Worm (Caenorhabditis elegans) whole organism, dauer: ENCODE data around the gene F08B12.11.

Source experiments
- unc-62 ChIP-seq: sonication (generic microtip); optimal IDR thresholded peaks from 2 replicates; lab custom pipeline; 2017; ENCODE audit warnings: missing biosample characterization, missing genetic modification reagents, missing genetic modification characterization

F08B12.11 gene

DNA sequence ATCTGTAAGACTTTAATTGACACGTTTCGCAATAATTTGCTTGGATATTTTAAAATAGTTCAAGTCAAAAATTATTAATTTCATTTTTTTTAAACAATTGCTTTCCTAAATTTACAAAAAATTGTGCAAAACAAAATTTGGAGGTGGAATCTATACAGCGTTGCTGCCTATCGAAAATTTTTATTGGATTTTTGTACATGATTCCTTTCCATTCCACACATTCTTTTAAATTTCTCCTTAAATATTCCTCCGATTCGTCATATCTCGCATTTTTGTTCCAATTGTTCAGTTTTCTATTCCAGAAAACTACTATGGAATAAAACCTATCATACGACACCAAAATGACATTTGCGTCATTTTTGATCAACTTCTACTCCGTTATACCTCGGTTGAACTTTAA is 16.4 kb upstream of the F08B12.11 start, which contains the start of gene ttyh-1:
ttyh-1 (plus strand) TSS at position 301 of the 400 bp plus-strand sequence.
- TF ChIP-seq unc-62, result no peak

DNA sequence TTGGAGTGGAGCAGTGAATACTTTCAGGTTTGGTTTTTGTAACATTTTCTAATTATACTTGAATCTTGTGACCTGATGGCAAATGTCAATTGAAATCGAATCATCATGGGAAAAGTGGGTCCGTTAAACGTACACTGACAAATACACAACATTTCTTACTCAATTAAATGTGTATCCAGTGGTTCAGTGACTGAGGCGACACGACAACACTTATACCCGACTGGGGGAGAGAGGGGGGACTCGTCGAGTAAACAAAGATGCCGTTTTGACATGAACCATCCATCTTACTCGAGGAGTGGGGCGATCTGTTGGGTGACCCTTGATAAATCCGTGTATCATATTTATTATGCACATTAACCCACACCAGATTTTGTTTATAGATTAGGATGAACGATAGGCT is 16.0 kb upstream of the F08B12.11 start:
- no peak for TF ChIP-seq unc-62

DNA sequence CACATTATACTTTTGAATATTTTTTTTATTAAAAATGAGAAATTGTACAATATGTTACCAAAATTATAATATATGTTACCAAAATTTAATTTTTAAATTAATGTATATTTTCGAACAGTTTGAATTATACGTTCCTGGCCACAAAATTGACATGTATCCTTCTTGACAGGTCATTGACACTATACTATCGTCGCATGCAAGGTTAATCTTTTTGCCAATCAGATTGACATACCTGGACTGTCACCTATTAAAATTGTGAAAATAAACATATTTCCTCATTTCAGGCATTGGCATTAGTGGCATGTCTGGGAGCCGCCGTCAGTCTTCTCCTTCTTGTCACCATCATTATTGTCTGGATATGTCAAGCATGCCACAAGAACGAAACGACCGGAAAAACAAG is 14.8 kb upstream of the F08B12.11 start:
- no peak for TF ChIP-seq unc-62

DNA sequence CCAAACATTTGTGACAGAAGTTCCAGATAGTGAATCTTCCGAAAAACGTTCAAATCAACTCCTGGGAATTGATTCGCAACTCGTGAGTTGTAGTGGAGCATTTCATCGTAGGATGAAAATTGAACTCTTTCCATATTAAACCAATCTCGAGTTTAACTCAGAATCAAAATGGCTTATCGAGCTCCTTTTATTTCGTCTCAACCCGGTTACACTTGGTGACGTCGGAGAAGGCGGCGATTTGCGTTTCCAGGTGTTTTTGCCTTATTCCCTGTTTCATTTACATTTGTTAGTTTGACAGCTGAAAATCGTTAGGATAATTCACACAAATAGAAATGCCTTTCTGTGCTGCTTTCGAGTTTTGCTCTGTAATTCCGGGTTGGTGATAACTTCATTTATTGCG is 9.3 kb upstream of the F08B12.11 start, which contains the start of gene F42E11.3:
F42E11.3 (minus strand) TSS at position 101 of the 400 bp plus-strand sequence.
- TF ChIP-seq unc-62, result no peak

DNA sequence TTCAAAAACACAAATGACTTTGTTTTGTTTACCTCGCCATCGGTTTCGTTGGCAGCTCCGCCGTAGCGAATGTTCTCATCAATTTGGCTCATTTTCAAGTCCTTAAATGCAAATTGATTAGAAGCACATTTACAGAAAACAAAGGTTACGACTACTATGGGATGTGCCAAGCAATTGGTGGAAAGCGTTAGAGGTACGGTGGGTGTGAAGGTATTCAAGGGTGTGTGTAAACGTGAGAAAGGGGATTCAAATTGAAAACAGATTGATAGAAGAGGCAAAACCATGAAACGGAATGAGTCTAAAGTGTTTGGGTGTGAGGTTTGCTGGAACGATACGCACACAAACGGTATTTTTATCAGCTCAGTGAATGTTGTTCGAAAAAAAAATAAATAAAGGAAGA is 7.5 kb upstream of the F08B12.11 start, which contains the start of gene tni-1:
tni-1 (minus strand) TSS at position 101 of the 400 bp plus-strand sequence.
- TF ChIP-seq unc-62, result no peak

DNA sequence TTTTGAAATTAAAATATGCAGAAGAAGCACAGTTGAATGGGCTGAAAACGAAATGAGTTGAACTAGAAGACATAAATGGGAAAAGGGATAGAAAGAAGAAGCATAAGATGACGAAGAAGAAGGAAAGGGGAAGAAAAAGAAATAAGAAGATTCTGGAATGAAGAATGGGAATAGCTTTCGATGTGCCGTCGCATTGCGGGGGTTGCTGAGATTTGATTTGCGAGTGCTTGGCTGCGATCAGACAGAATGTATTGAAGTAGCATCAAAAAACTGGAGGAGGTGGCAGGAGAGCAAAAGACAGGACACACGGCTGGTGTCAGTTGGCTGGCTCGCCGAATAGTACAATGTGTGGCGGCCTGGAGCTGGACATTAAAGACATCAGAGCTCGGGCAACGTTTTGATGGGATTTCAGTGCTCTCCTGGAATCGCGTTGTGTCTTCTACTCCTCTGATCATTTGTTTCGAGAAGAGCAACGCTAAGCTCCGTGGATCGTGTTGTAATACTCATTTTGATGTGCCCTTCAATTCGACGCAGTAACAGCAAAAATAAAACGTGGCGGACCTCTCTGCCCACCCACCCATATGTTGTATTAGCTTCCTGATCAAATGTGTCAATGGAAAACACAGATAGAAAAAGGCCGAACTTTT is 5.6 kb upstream of the F08B12.11 start:
- TF ChIP-seq unc-62, result no peak

DNA sequence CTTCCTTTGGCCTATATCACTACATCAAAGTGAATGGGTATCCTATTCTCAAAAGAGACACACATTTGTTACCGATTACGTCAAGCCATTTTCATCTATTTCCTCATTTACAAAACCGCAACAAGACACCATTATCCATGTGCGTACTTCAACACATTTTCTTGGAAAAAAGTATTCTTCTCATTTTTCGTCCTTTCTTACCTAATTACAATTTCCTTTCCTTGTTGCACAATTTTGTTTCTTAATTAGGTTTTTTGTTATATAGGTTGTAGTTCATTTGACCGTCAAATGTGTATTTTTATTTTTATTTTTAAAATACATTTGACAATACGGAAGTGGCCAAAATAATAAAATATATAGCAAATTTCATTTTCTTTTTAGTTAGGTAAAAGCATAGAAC is 1.5 kb upstream of the F08B12.11 start:
- no peak for TF ChIP-seq unc-62

DNA sequence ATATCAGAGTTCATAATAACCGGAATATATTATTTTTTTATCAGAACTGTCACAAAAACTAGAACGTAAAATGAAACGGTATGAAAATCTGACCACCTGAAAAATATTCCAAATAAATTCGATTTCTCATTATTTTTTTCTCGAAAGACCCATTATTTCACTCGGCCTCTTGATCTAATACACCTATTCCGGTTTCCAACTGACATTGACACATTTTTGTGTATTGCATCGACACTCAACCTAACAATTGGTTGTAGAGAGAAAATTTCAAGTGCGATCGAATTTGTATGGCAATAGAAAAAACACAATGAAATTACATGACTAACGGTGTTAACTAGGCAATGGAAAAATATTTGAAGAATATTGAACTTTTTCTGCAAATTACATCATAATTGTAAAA is 1.1 kb downstream of the F08B12.11 start:
- no peak for TF ChIP-seq unc-62

DNA sequence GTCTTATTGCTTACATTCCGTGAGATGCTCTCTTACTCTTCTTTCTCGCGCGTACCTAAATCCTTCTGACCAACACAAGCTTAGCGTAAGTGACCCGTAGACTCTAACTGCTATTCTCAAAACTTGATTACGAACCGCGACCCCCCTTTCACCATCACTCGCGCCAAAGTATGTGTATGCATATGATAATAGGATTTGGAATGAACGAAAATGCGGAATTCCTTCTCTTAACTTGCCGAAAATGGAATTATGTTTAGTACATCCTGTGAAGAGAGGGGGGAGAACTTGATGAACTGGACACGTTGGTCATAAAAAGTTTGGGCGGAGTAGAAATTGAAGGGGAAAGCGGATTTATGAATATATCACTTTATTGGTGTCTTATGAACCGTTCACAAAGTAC is 2.0 kb downstream of the F08B12.11 start:
- TF ChIP-seq unc-62, result no peak

DNA sequence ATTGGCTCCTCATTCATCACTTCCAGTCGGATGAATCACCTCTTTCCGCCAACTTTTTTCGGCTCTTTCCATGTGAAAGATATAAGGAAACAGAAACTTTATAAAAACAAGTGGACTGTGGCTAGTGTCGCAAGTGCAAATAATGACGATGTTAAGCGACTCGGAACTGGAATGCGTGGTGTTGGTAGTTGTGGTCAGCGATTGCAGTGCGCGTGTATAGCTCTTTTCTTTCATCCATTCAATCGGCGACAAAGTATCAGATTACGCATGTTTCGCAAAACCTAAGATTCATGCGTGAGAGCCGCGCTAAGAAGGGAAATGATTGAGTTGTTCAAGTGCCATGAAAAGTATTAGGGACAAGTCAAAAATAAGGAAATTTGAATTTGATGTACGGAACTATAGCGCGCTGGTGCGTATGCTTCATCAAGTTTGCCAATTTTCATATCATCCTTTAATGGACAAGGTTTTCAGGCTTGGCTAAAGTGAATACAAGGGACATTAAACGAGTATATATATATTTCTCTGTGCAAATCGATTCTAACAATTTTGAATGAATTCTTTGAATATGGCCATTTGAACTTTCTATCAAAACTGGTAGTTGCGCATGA is 3.0 kb downstream of the F08B12.11 start:
- TF ChIP-seq unc-62, result no peak

DNA sequence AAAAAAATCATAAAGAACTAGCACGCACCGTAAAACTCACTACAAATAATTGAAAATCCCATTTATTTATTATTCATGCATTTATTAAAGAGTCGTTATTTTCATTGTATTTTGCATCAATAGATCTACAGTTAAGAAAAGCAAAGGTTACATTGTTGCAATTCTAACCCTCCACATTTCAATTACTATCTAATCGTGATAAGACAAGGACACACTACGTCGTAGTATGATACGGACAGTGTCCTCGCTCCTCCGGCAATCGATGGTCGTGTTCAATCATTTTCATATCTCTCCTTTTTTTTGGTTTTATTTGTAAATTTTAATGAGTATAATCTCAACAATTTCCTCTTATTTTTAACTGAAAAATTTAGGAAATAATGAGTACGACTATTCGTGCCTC is 8.1 kb downstream of the F08B12.11 start, which contains the start of gene prx-12:
prx-12 (plus strand) TSS at position 371 of the 400 bp plus-strand sequence.
- no peak for TF ChIP-seq unc-62

DNA sequence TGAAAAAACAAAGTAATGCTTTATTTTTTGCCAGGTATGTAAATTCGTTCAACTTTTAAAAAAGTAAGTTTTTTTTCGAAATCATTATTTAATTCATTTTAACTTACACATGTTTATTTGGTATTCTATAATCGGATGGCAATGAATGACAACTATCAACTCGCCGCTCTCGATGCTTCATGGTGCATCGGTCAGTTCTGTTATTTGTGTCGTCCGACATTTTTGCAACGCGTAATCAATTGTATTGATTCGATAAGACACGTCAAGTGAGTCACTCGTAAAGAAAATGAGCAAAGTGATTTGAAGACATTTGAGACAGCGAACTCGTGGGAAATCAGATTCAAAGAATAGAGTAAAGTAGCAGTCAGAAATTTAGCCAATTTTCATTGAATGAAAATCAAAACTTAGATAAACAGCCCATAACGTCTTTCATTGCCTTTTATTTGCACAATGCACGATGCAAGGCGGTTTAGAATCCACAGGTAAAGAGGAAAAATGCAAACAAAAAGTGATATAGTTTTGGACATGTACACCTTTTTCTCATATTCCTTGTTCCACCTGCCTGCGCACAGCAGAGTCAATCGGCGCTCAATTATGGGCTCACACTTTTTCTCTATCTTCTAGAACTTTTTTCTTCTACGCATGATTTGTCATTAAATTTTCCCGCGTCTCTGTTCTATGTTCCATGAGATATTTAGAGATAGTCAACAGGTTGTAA is 15.8 kb downstream of the F08B12.11 start:
- no peak for TF ChIP-seq unc-62

DNA sequence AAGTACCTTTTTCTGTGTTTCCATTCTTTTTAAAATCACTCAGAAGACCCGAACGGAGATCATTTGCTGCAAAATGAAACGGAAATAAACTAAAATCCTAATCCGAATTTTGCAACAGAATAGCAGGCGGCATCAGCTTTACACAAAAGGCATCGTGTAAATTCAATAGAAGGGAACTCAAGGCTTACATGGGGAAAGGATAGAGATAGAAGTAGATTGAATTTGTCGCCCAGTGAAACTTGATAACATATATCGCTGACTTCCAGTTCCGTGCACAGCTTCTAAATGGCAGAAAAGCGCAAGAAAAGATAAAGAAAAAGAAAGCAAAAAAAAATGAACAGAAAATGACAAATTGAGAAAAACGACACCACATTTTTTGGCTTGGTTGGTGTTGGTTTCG is 21.1 kb downstream of the F08B12.11 start, which contains the start of gene slo-2:
slo-2 (minus strand) TSS at position 24 of the 400 bp plus-strand sequence.
- TF ChIP-seq unc-62, result no peak

DNA sequence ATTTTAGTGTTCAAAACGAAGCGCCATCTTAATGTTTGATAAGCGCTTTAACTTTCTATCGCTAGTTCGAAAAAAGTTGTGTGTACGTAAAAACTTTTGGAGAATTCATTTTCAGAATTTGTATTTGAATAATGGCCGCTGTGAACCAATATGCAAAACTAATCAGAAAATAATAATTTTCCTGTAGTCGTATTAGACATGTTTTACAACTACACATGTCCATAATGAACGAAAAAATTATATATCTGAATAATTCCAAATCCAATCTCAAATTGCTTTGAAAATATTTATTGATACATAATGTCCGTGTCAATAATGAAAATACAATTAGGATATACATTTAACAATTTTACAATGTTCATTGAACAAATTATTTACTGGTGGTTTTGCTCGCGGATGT is 21.9 kb downstream of the F08B12.11 start:
- no peak for TF ChIP-seq unc-62

DNA sequence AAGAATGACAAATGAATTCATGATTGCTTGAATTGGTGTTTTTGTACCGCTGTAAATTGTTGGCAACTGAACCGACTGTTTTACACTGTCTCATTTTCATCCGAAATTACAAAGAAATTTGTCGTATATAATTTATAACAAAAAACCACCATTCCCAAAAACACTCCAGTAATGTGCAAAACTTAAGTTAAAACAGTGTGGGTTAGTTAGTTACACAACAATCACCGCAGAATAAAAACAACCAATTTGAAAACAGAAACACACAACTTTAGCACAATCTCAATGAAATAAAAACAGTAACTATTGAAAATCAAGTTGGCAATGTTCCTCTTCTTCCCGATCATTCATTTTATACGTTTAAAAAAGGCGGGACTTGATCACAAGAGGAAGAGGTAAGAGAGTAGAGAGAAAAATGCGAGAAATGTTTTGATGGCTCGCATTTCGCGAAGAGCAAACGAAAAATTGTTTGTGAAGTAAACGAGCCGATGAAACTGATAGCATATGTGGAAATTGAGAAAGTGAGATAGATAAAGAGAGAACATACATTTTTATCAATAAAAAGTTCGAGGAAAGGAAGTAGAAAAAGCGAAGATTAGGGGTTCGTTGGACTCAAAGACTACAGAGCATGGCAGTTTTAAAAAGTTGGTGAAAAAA is 23.0 kb downstream of the F08B12.11 start, which contains the start of gene F08B12.4:
F08B12.4 (minus strand) TSS at position 51 of the 654 bp plus-strand sequence.
- TF ChIP-seq unc-62, result no peak

DNA sequence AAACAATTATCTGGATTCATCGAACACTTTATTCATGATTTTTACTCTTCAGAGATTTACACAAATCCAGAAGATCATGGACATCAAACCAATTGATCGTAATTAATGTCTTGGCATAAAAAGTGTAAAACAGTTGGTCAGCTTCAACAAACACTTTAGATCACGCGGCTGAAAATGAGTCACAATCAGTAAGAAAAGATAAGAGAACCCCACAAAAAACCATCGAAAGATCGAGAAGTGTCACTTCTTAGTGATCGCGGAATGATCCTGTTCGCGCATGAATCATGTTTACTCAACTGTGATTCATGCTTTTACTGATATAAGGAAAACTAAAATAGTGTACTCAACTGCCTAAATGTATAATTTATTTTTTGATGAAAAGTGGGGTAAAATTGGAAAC is 24.6 kb downstream of the F08B12.11 start:
- TF ChIP-seq unc-62, result no peak

DNA sequence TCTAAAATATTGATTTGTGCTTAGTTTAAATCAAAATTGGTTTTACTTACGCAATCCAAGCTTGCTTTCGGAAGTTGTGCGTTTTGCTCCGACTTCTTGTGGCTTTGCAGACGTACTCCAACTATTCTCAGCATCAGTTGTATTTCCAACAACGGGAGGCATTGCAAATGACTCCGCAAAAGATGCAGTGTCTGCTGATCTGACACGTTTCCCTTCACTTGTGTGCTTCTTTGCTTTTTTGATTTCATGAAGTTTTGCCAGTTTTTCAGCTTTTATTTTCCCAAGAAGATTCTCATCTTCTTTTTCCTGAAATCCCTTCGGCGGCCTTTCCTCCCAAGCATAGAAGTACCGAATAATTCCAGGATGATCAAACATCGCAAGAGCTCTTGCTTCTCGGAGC is 26.8 kb downstream of the F08B12.11 start:
- no peak for TF ChIP-seq unc-62
